Worm (Caenorhabditis elegans) whole organism, L1 larva: ENCODE measurements around the gene nhr-138.

Experiments used
- C04F5.9 ChIP-seq: sonication (generic microtip); optimal IDR thresholded peaks from 2 replicates; lab custom pipeline; 2016; ENCODE audit warnings: missing genetic modification characterization, missing compliant biosample characterization
- C16A3.4 ChIP-seq: fragments of 150-350 bp; optimal IDR thresholded peaks from 2 replicates; lab custom pipeline; 2014; ENCODE audit warnings: missing biosample characterization, missing genetic modification characterization
- aha-1 ChIP-seq: fragments of 150-350 bp; optimal IDR thresholded peaks from 2 replicates; lab custom pipeline; 2014; ENCODE audit warnings: missing biosample characterization, missing genetic modification characterization
- ceh-82 ChIP-seq, 3 experiments: fragments of 150-350 bp in 1 of 3; sonication (generic microtip) in 2 of 3; optimal IDR thresholded peaks; 2 replicates each; lab custom pipeline; 2014 to 2017; ENCODE audit warnings: missing biosample characterization in 3 of 3, missing genetic modification characterization in 3 of 3
- dpl-1 ChIP-seq, 3 experiments: fragments of 150-350 bp in 2 of 3; sonication (generic microtip) in 1 of 3; optimal IDR thresholded peaks; 2 replicates each; lab custom pipeline; 2014 to 2017; ENCODE audit warnings: missing biosample characterization in 3 of 3, missing genetic modification characterization in 3 of 3, missing genetic modification reagents in 3 of 3
- lin-39 ChIP-seq: fragments of 150-350 bp; optimal IDR thresholded peaks from 2 replicates; lab custom pipeline; 2014; ENCODE audit warnings: missing biosample characterization, missing genetic modification reagents, missing genetic modification characterization
- lsy-2 ChIP-seq, 2 experiments: fragments of 150-350 bp; optimal IDR thresholded peaks; 2 replicates each; lab custom pipeline; 2014; ENCODE audit warnings: missing biosample characterization in 2 of 2, missing genetic modification characterization in 2 of 2
- mab-9 ChIP-seq: fragments of 200-800 bp; sonication (Bioruptor generic); IDR thresholded peaks from 2 replicates; pipeline ENCODE4 v1.3.6; 2022; ENCODE audit warnings: missing genetic modification reagents, missing genetic modification characterization, missing compliant biosample characterization
- nhr-20 ChIP-seq: sonication (generic microtip); optimal IDR thresholded peaks from 2 replicates; lab custom pipeline; 2016; ENCODE audit warnings: mild to moderate bottlenecking, missing genetic modification characterization, missing compliant biosample characterization
- skn-1 ChIP-seq: fragments of 150-350 bp; optimal IDR thresholded peaks from 2 replicates; lab custom pipeline; 2014; ENCODE audit warnings: missing biosample characterization, missing genetic modification characterization
- snpc-4 ChIP-seq: fragments of 150-350 bp; optimal IDR thresholded peaks from 2 replicates; lab custom pipeline; 2014; ENCODE audit warnings: missing biosample characterization, missing genetic modification characterization
- unc-130 ChIP-seq: fragments of 150-350 bp; optimal IDR thresholded peaks from 2 replicates; lab custom pipeline; 2017; ENCODE audit warnings: missing biosample characterization, missing genetic modification characterization, inconsistent platforms
- zag-1 ChIP-seq: fragments of 150-350 bp; optimal IDR thresholded peaks from 2 replicates; lab custom pipeline; 2014; ENCODE audit warnings: missing biosample characterization, missing genetic modification characterization

DNA sequence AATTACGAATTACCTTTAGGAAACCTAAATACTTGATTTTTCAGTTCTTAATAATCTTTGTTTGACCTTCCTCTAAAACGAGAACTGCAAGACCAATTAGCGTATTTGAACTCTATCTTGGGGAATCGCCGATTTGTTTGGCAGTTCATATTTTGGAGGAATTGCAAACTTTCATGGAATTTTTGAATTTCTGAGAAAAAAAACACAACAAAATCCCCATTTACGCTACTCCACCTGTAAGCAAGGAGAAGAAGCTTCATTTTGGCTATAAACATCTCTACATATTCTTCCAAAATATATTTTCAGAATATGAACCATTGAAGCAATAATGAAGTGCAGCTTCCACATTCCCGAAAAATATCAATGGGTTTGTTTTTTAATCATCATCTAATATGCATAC is 32.2 kb upstream of the nhr-138 start, which contains the start of gene twk-9:
- no peak for TF ChIP-seq aha-1 (tag; lab: Kevin White, UChicago)
- no peak for TF ChIP-seq ceh-82 (tag; optimal IDR thresholded peaks at IDR 0.05; lab: Kevin White, UChicago)
- no peak for TF ChIP-seq C16A3.4 (tag; lab: Kevin White, UChicago)
- TF ChIP-seq skn-1 (tag; lab: Kevin White, UChicago) = no peak
- TF ChIP-seq lin-39 (tag; lab: Kevin White, UChicago) = no peak
- no peak for TF ChIP-seq zag-1 (tag; lab: Kevin White, UChicago)
- no peak for TF ChIP-seq C04F5.9 (tag; lab: Kevin White, UChicago)
- TF ChIP-seq dpl-1 (GFP tag; optimal IDR thresholded peaks at IDR 0.05; lab: Kevin White, UChicago) = no peak
- TF ChIP-seq nhr-20 (tag; lab: Kevin White, UChicago) = no peak
- no peak for TF ChIP-seq unc-130 (tag; lab: Kevin White, UChicago)
- no peak for TF ChIP-seq snpc-4 (tag; lab: Kevin White, UChicago)
- no peak for TF ChIP-seq lsy-2 (tag; optimal IDR thresholded peaks at IDR 0.05; lab: Kevin White, UChicago)
- no peak for TF ChIP-seq mab-9 (GFP tag; lab: Robert Waterston, UW)
